Fruit fly (Drosophila melanogaster): ENCODE data around the gene Cdk7.

dm6 chrX:5307317-5307716 lies 1.5 kb downstream of the Cdk7 start, which contains the start of gene CG17764:
- TF ChIP-seq kay (GFP tag; ENCODE audit: borderline replicate concordance): no peak
- no peak for TF ChIP-seq ovo (GFP tag; optimal IDR thresholded peaks at IDR 0.05)
- TF ChIP-seq tj (GFP tag; optimal IDR thresholded peaks at IDR 0.05): no peak
- no peak for TF ChIP-seq CG11617 (GFP tag; optimal IDR thresholded peaks at IDR 0.05)
- TF ChIP-seq bab1 (GFP tag; optimal IDR thresholded peaks at IDR 0.05): no peak
- no peak for TF ChIP-seq CG1620 (GFP tag; optimal IDR thresholded peaks at IDR 0.05)
- no peak for TF ChIP-seq pad (GFP tag; optimal IDR thresholded peaks at IDR 0.05)
- TF ChIP-seq Mnt (GFP tag; optimal IDR thresholded peaks at IDR 0.05): no peak
- TF ChIP-seq Clk (GFP tag; optimal IDR thresholded peaks at IDR 0.05): no peak
- no peak for TF ChIP-seq CG12768 (GFP tag; optimal IDR thresholded peaks at IDR 0.05)
- no peak for TF ChIP-seq CG33017 (tag; optimal IDR thresholded peaks at IDR 0.05)
